Fruit fly (Drosophila melanogaster) whole organism, embryonic: ENCODE measurements around the gene CG44001.

Experiments used
- Bgb ChIP-seq: fragments of 200-800 bp; sonication (Bioruptor generic); IDR thresholded peaks from 2 replicates; pipeline ENCODE4 v1.3.6; 2022; ENCODE audit warnings: missing biosample characterization, missing genetic modification characterization; ENCODE audit not compliant: partially characterized antibody
- CG10147 ChIP-seq: fragments of 200-800 bp; sonication (Bioruptor generic); optimal IDR thresholded peaks from 2 replicates; lab custom pipeline; 2019; ENCODE audit warnings: missing biosample characterization, mild to moderate bottlenecking, missing genetic modification characterization, moderate library complexity
- CG11247 ChIP-seq: fragments of 200-800 bp; sonication (Bioruptor generic); IDR thresholded peaks from 2 replicates; pipeline ENCODE4 v1.3.6; 2022; ENCODE audit warnings: missing biosample characterization, missing genetic modification characterization
- CG11723 ChIP-seq: fragments of 200-800 bp; sonication (Bioruptor generic); optimal IDR thresholded peaks from 2 replicates; lab custom pipeline; 2017; ENCODE audit warnings: missing biosample characterization, mild to moderate bottlenecking, missing genetic modification characterization
- CG12236 ChIP-seq: fragments of 200-800 bp; sonication (Bioruptor generic); optimal IDR thresholded peaks from 2 replicates; lab custom pipeline; 2016; ENCODE audit warnings: missing biosample characterization, missing genetic modification characterization
- CG12769 ChIP-seq: fragments of 200-800 bp; sonication (Bioruptor generic); optimal IDR thresholded peaks from 2 replicates; lab custom pipeline; 2019; ENCODE audit warnings: missing biosample characterization, mild to moderate bottlenecking, missing genetic modification characterization, moderate library complexity
- CG13424 ChIP-seq: fragments of 200-800 bp; sonication (Bioruptor generic); optimal IDR thresholded peaks from 2 replicates; lab custom pipeline; 2019; ENCODE audit warnings: missing biosample characterization, mild to moderate bottlenecking, missing genetic modification characterization, moderate library complexity
- CG14710 ChIP-seq: fragments of 200-800 bp; sonication (Bioruptor generic); optimal IDR thresholded peaks from 3 replicates; lab custom pipeline; 2019; ENCODE audit warnings: missing biosample characterization, mild to moderate bottlenecking, missing genetic modification characterization, moderate library complexity
- CG14860 ChIP-seq: fragments of 200-800 bp; sonication (Bioruptor generic); IDR thresholded peaks from 3 replicates; pipeline ENCODE4 v1.3.6; 2022; ENCODE audit warnings: missing biosample characterization, missing genetic modification characterization; ENCODE audit not compliant: partially characterized antibody
- CG15479 ChIP-seq: fragments of 200-800 bp; sonication (Bioruptor generic); optimal IDR thresholded peaks from 3 replicates; lab custom pipeline; 2019; ENCODE audit warnings: missing biosample characterization, mild to moderate bottlenecking, missing genetic modification characterization, moderate library complexity
- CG15601 ChIP-seq: fragments of 200-800 bp; sonication (Bioruptor generic); optimal IDR thresholded peaks from 3 replicates; lab custom pipeline; 2019; ENCODE audit warnings: missing biosample characterization, mild to moderate bottlenecking, missing genetic modification characterization, moderate library complexity
- CG16863 ChIP-seq: fragments of 200-800 bp; sonication (Bioruptor generic); optimal IDR thresholded peaks from 3 replicates; lab custom pipeline; 2016; ENCODE audit warnings: missing biosample characterization, missing genetic modification characterization
- CG17328 ChIP-seq: fragments of 200-800 bp; sonication (Bioruptor generic); IDR thresholded peaks from 2 replicates; pipeline ENCODE4 v1.3.6; 2022; ENCODE audit warnings: missing biosample characterization, missing genetic modification characterization
- CG2116 ChIP-seq: fragments of 200-800 bp; sonication (Bioruptor generic); optimal IDR thresholded peaks from 3 replicates; lab custom pipeline; 2018; ENCODE audit warnings: missing biosample characterization, mild to moderate bottlenecking, missing genetic modification characterization
- CG2199 ChIP-seq: fragments of 200-800 bp; sonication (Bioruptor generic); IDR thresholded peaks from 3 replicates; pipeline ENCODE4 v1.3.6; 2022; ENCODE audit warnings: missing biosample characterization, missing genetic modification characterization
- CG2875 ChIP-seq: fragments of 200-800 bp; sonication (Bioruptor generic); optimal IDR thresholded peaks from 2 replicates; lab custom pipeline; 2017; ENCODE audit warnings: missing biosample characterization, mild to moderate bottlenecking, missing genetic modification characterization, missing genetic modification reagents
- CG2889 ChIP-seq: fragments of 200-800 bp; sonication (Bioruptor generic); IDR thresholded peaks from 3 replicates; pipeline ENCODE4 v1.3.6; 2022; ENCODE audit warnings: missing biosample characterization, missing genetic modification characterization
- CG4328 ChIP-seq: fragments of 200-800 bp; sonication (Bioruptor generic); optimal IDR thresholded peaks from 3 replicates; lab custom pipeline; 2017; ENCODE audit warnings: missing biosample characterization, missing genetic modification reagents, missing genetic modification characterization
- CG4730 ChIP-seq: fragments of 200-800 bp; sonication (Bioruptor generic); IDR thresholded peaks from 2 replicates; pipeline ENCODE4 v1.3.6; 2022; ENCODE audit warnings: missing biosample characterization, missing genetic modification characterization
- CG6175 ChIP-seq: fragments of 200-800 bp; sonication (Bioruptor generic); IDR thresholded peaks from 3 replicates; pipeline ENCODE4 v1.3.6; 2022; ENCODE audit warnings: missing biosample characterization, missing genetic modification characterization
- CG6854 ChIP-seq: fragments of 200-800 bp; sonication (Bioruptor generic); optimal IDR thresholded peaks from 3 replicates; lab custom pipeline; 2017; ENCODE audit warnings: missing biosample characterization, mild to moderate bottlenecking, missing genetic modification characterization
- CG7372 ChIP-seq: fragments of 200-800 bp; sonication (Bioruptor generic); IDR thresholded peaks from 2 replicates; pipeline ENCODE4 v1.3.6; 2022; ENCODE audit warnings: missing biosample characterization, missing genetic modification characterization
- CG8944 ChIP-seq: fragments of 200-800 bp; sonication (Bioruptor generic); optimal IDR thresholded peaks from 3 replicates; lab custom pipeline; 2016; ENCODE audit warnings: missing biosample characterization, missing genetic modification characterization
- Deaf1 ChIP-seq: fragments of 200-800 bp; optimal IDR thresholded peaks from 3 replicates; lab custom pipeline; 2019; ENCODE audit warnings: missing biosample characterization, mild to moderate bottlenecking, missing genetic modification characterization, moderate library complexity
- H2.0 ChIP-seq: fragments of 200-800 bp; sonication (Bioruptor generic); IDR thresholded peaks from 2 replicates; pipeline ENCODE4 v1.3.6; 2022; ENCODE audit warnings: missing biosample characterization, missing genetic modification characterization
- Hmr ChIP-seq: fragments of 200-800 bp; sonication (Bioruptor generic); optimal IDR thresholded peaks from 3 replicates; lab custom pipeline; 2017; ENCODE audit warnings: mild to moderate bottlenecking, missing biosample characterization, missing genetic modification reagents, missing genetic modification characterization
- Nf-YB ChIP-seq: fragments of 200-800 bp; sonication (Bioruptor generic); optimal IDR thresholded peaks from 3 replicates; lab custom pipeline; 2019; ENCODE audit warnings: missing biosample characterization, mild to moderate bottlenecking, missing genetic modification characterization, moderate library complexity
- NfI ChIP-seq: fragments of 200-800 bp; sonication (Bioruptor generic); optimal IDR thresholded peaks from 3 replicates; lab custom pipeline; 2018; ENCODE audit warnings: missing biosample characterization, mild to moderate bottlenecking, missing genetic modification characterization, moderate library complexity
- Oaz ChIP-seq: fragments of 200-800 bp; sonication (Bioruptor generic); IDR thresholded peaks from 2 replicates; pipeline ENCODE4 v1.3.6; 2022; ENCODE audit warnings: missing biosample characterization, missing genetic modification characterization
- Oli ChIP-seq: fragments of 200-800 bp; sonication (Bioruptor generic); optimal IDR thresholded peaks from 2 replicates; lab custom pipeline; 2018; ENCODE audit warnings: missing biosample characterization, mild to moderate bottlenecking, missing genetic modification characterization, moderate library complexity
- Optix ChIP-seq: fragments of 200-800 bp; sonication (Bioruptor generic); IDR thresholded peaks from 3 replicates; pipeline ENCODE4 v1.3.6; 2022; ENCODE audit warnings: missing biosample characterization, missing genetic modification characterization
- Scr ChIP-seq: fragments of 200-800 bp; sonication (Bioruptor generic); IDR thresholded peaks from 2 replicates; pipeline ENCODE4 v1.3.6; 2022; ENCODE audit warnings: missing biosample characterization, missing genetic modification characterization; ENCODE audit not compliant: partially characterized antibody
- Ssrp ChIP-seq: fragments of 200-800 bp; sonication (Bioruptor generic); optimal IDR thresholded peaks from 2 replicates; lab custom pipeline; 2018; ENCODE audit warnings: missing biosample characterization, mild to moderate bottlenecking, missing genetic modification characterization, moderate library complexity
- TFAM ChIP-seq: fragments of 200-800 bp; sonication (Bioruptor generic); optimal IDR thresholded peaks from 2 replicates; lab custom pipeline; 2017; ENCODE audit warnings: missing biosample characterization, missing genetic modification characterization, inconsistent platforms
- aop ChIP-seq: fragments of 200-800 bp; sonication (Bioruptor generic); IDR thresholded peaks from 2 replicates; pipeline ENCODE4 v1.3.6; 2022; ENCODE audit warnings: missing biosample characterization, missing genetic modification characterization
- caup ChIP-seq: fragments of 200-800 bp; sonication (Bioruptor generic); optimal IDR thresholded peaks from 3 replicates; lab custom pipeline; 2017; ENCODE audit warnings: missing biosample characterization, mild to moderate bottlenecking, missing genetic modification characterization, moderate library complexity; ENCODE audit not compliant: severe bottlenecking
- ci ChIP-seq: fragments of 200-800 bp; sonication (Bioruptor generic); IDR thresholded peaks from 3 replicates; pipeline ENCODE4 v1.3.6; 2022; ENCODE audit warnings: missing biosample characterization, missing genetic modification characterization
- crp ChIP-seq, 2 experiments: fragments of 200-800 bp; sonication (Bioruptor generic); optimal IDR thresholded peaks; 2 replicates in 1 of 2; 3 replicates in 1 of 2; lab custom pipeline; 2017; ENCODE audit warnings: missing biosample characterization in 2 of 2, missing genetic modification characterization in 2 of 2, mild to moderate bottlenecking in 1 of 2, moderate library complexity in 1 of 2
- dysf ChIP-seq: fragments of 200-800 bp; sonication (Bioruptor generic); IDR thresholded peaks from 3 replicates; pipeline ENCODE4 v1.3.6; 2022; ENCODE audit warnings: missing biosample characterization, missing genetic modification characterization
- fd102C ChIP-seq: fragments of 200-800 bp; sonication (Bioruptor generic); optimal IDR thresholded peaks from 2 replicates; lab custom pipeline; 2018; ENCODE audit warnings: missing biosample characterization, mild to moderate bottlenecking, missing genetic modification characterization, moderate library complexity
- gcm ChIP-seq: fragments of 200-800 bp; sonication (Bioruptor generic); optimal IDR thresholded peaks from 2 replicates; lab custom pipeline; 2019; ENCODE audit warnings: missing biosample characterization, mild to moderate bottlenecking, missing genetic modification characterization, moderate library complexity
- gro ChIP-seq: fragments of 200-800 bp; sonication (Bioruptor generic); optimal IDR thresholded peaks from 2 replicates; lab custom pipeline; 2016; ENCODE audit warnings: missing biosample characterization, missing genetic modification characterization
- knrl ChIP-seq: fragments of 200-800 bp; sonication (Bioruptor generic); IDR thresholded peaks from 3 replicates; pipeline ENCODE4 v1.3.6; 2022; ENCODE audit warnings: missing biosample characterization, missing genetic modification characterization; ENCODE audit not compliant: partially characterized antibody
- mld ChIP-seq: fragments of 200-800 bp; sonication (Bioruptor generic); IDR thresholded peaks from 3 replicates; pipeline ENCODE4 v1.3.6; 2022; ENCODE audit warnings: missing biosample characterization, missing genetic modification characterization; ENCODE audit not compliant: partially characterized antibody
- nerfin-2 ChIP-seq: fragments of 200-800 bp; sonication (Bioruptor generic); IDR thresholded peaks from 2 replicates; pipeline ENCODE4 v1.3.6; 2022; ENCODE audit warnings: missing biosample characterization, missing genetic modification characterization; ENCODE audit not compliant: partially characterized antibody
- sug ChIP-seq: fragments of 200-800 bp; optimal IDR thresholded peaks from 2 replicates; lab custom pipeline; 2019; ENCODE audit warnings: missing biosample characterization, mild to moderate bottlenecking, missing genetic modification characterization, moderate library complexity
- wek ChIP-seq: fragments of 200-800 bp; sonication (Bioruptor generic); optimal IDR thresholded peaks from 3 replicates; lab custom pipeline; 2018; ENCODE audit warnings: missing biosample characterization, mild to moderate bottlenecking, missing genetic modification characterization, moderate library complexity

The CG44001 gene

DNA sequence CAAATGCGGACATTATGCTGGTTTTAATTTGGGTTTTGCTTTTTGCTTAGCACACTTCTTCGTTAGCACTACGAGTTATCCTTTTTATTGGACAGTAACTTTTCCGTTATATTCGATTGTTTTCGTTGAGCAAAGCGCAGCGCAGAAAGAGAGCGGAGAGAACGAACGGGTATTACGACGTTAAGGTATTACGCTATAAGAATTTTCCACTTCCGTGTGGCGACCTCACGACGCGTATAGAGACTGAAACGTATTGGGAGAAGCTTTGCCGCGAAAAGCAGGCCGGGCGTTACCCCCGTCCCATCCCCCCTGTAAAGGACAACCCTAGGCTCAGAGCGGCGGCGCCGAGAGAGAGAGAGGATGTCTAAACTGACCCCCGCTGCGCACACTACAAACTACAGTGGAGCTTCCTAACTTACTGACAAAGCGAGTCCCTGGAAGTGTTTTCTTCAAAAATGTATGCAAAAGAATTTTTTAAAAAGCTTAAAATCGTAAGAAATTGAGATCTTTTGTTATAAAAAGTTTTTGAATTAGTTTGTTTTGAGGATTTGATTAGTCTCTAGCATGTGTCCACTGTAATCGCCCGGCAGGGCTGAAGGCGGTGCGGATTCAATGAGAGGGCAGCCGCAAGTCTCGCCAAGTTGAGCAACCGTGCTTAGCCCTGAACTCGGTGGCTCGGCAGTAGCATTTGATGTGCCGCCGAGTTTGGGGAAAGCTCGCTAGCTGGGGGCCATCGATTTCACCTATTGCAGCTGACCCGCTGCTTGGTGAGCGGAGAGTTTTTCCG is 38.2 kb upstream of the CG44001 start (continued):
- TF ChIP-seq CG16863 (GFP tag; lab: Kevin White, UChicago) (peak; percentile 95), CG15601 (tag; lab: Kevin White, UChicago) (peak; percentile 88), CG15479 (GFP tag; lab: Kevin White, UChicago) (no peak), CG14860 (GFP tag; lab: Robert Waterston, UW) (no peak), knrl (GFP tag; lab: Robert Waterston, UW) (no peak), CG14710 (tag; lab: Kevin White, UChicago) (peak; percentile 84), CG2875 (peak; percentile 88), nerfin-2 (GFP tag; lab: Robert Waterston, UW) (no peak), gro (peak; percentile 96), mld (GFP tag; lab: Robert Waterston, UW) (no peak), CG2199 (GFP tag; lab: Robert Waterston, UW) (peak; percentile 79; the same call in 2 of the 3 replicates), CG4730 (peak; percentile 94), Optix (GFP tag; lab: Robert Waterston, UW) (peak; percentile 91), CG6854 (GFP tag; lab: Kevin White, UChicago) (peak; percentile 94), CG2116 (GFP tag; lab: Kevin White, UChicago) (peak; percentile 57), CG8944 (GFP tag; lab: Kevin White, UChicago) (peak; percentile 94), Deaf1 (tag; lab: Kevin White, UChicago) (peak; percentile 80), TFAM (peak; percentile 44), crp (GFP tag; optimal IDR thresholded peaks at IDR 0.05; lab: Kevin White, UChicago) (peak in 1 of 2 experiments; percentile 48), Oaz (GFP tag; lab: Robert Waterston, UW) (peak; percentile 90), CG12236 (peak; percentile 84), CG13424 (peak; percentile 95), CG7372 (GFP tag; lab: Robert Waterston, UW) (peak; percentile 94), aop (GFP tag; lab: Robert Waterston, UW) (peak; percentile 84), Nf-YB (peak; percentile 75), ci (GFP tag; lab: Robert Waterston, UW) (peak; percentile 97), CG4328 (peak; percentile 87), H2.0 (GFP tag; lab: Robert Waterston, UW) (peak; percentile 93), Bgb (GFP tag; lab: Robert Waterston, UW) (no peak), dysf (peak; percentile 97), caup (GFP tag; lab: Kevin White, UChicago) (peak; percentile 97), Oli (tag; lab: Kevin White, UChicago) (peak; percentile 93), fd102C (GFP tag; lab: Kevin White, UChicago) (no peak), CG2889 (peak; percentile 91), CG12769 (tag; lab: Kevin White, UChicago) (peak; percentile 95), Ssrp (tag; lab: Kevin White, UChicago) (peak; percentile 89), CG17328 (GFP tag; lab: Robert Waterston, UW) (peak; percentile 95), wek (GFP tag; lab: Kevin White, UChicago) (peak; percentile 44), Hmr (GFP tag; lab: Kevin White, UChicago) (peak; percentile 98), CG6175 (GFP tag; lab: Robert Waterston, UW) (peak; percentile 93), sug (tag; lab: Kevin White, UChicago) (peak; percentile 92), CG10147 (GFP tag; lab: Kevin White, UChicago) (peak; percentile 96), gcm (GFP tag; lab: Kevin White, UChicago) (peak; percentile 87), CG11723 (peak; percentile 87), NfI (GFP tag; lab: Kevin White, UChicago) (peak; percentile 96), CG11247 (GFP tag; lab: Robert Waterston, UW) (peak; percentile 96), Scr (GFP tag; lab: Robert Waterston, UW) (no peak)
